Fruit fly (Drosophila melanogaster): ENCODE measurements around the gene Gnpnat.

Gnpnat gene

DNA sequence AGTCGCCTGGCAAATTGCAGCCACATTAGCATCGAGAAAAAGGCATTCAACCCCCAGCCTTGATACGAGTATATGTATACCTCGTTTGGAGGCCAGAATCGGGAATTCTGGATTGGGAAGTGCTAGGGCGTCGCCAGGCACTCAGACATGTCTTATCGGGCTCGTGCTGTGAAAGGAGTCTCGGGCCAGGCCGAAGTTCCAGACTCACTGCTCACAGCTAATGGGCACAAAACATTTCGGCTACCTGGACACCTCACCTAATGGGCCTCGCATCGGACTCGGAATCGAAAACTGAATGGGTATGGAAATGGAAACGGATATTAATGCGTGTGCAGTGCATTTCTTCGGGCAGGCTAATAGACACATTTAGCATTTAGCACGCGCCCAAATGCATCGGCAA is 32.9 kb downstream of the Gnpnat start (continued):
- TF ChIP-seq fd3F (GFP tag; optimal IDR thresholded peaks at IDR 0.05) (no peak), ssp (GFP tag; IDR thresholded peaks at IDR 0.05) (no peak), cato (GFP tag; optimal IDR thresholded peaks at IDR 0.05; ENCODE audit: borderline replicate concordance) (no peak), Sox100B (GFP tag; optimal IDR thresholded peaks at IDR 0.05) (no peak), Hand (GFP tag; optimal IDR thresholded peaks at IDR 0.05) (no peak), Dfd (GFP tag; optimal IDR thresholded peaks at IDR 0.05) (no peak), z (GFP tag; IDR thresholded peaks at IDR 0.05) (peak; percentile 48; the same call in 2 of the 3 replicates), rib (GFP tag; IDR thresholded peaks at IDR 0.05) (0 out of 2 replicates have a peak, but pooled peaks have one; percentile 16), CG6175 (GFP tag; IDR thresholded peaks at IDR 0.05) (no peak), CG15011 (GFP tag; optimal IDR thresholded peaks at IDR 0.05) (no peak), prd (optimal IDR thresholded peaks at IDR 0.05) (no peak), prd (GFP tag; IDR thresholded peaks at IDR 0.05) (0 out of 3 replicates have a peak, but pooled peaks have one; percentile 13), CG4707 (GFP tag; optimal IDR thresholded peaks at IDR 0.05) (no peak)

DNA sequence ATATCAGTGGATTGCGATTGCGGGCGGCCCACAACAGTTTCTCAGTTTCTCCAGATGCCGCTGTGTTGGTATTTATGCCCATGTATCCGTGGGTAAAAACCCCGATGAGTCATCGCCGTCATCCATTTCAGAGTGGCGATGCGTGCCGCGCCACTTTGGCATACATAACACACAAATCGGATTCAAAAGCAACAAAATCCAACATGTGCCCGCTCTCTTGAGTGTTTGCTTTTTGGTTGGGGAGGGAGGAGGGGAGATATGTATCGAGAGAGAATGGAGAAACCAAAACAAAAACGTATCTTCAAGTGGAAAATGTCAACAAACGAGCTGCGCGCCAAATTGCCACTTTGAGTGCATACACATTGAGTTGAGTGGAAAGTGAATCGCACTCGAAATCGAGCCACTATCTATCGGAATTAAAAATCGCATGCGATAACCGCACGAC is 33.6 kb downstream of the Gnpnat start:
- TF ChIP-seq CG11085 (GFP tag; IDR thresholded peaks at IDR 0.05), result no peak
- no peak for TF ChIP-seq CG16815 (GFP tag; optimal IDR thresholded peaks at IDR 0.05)
- TF ChIP-seq cwo (GFP tag; optimal IDR thresholded peaks at IDR 0.05), result peak; percentile 21
- peak in 1 of 2 experiments; percentile 65 for TF ChIP-seq insv (GFP tag; optimal IDR thresholded peaks at IDR 0.05)
- no peak for TF ChIP-seq Sry-β (GFP tag; optimal IDR thresholded peaks at IDR 0.05)
- TF ChIP-seq chinmo (GFP tag; IDR thresholded peaks at IDR 0.05; ENCODE audit: partially characterized antibody), result peak; percentile 99
- TF ChIP-seq CrebB (tag; optimal IDR thresholded peaks at IDR 0.05), result peak; percentile 53
- peak; percentile 65 for TF ChIP-seq Hand (GFP tag; optimal IDR thresholded peaks at IDR 0.05)
- peak; percentile 69 for TF ChIP-seq CG13894 (tag; optimal IDR thresholded peaks at IDR 0.05)
- 0 out of 2 replicates have a peak, but pooled peaks have one; percentile 12 for TF ChIP-seq CG17328 (GFP tag; IDR thresholded peaks at IDR 0.05)
- no peak for TF ChIP-seq CG11398 (GFP tag; optimal IDR thresholded peaks at IDR 0.05)
- TF ChIP-seq CG15479 (GFP tag; optimal IDR thresholded peaks at IDR 0.05), result peak; percentile 65
- no peak for TF ChIP-seq Rx (GFP tag; IDR thresholded peaks at IDR 0.05)
- peak; percentile 74 for TF ChIP-seq nerfin-1 (tag; optimal IDR thresholded peaks at IDR 0.05)
- peak; percentile 69 for TF ChIP-seq Med (GFP tag)
- no peak for TF ChIP-seq pan (optimal IDR thresholded peaks at IDR 0.05)
- TF ChIP-seq pan (GFP tag; optimal IDR thresholded peaks at IDR 0.05 in 1 of 2, IDR thresholded peaks at IDR 0.05 in 1 of 2), result no peak
- TF ChIP-seq gce (GFP tag; IDR thresholded peaks at IDR 0.05), result 0 out of 3 replicates have a peak, but pooled peaks have one; percentile 38
- TF ChIP-seq Opbp (GFP tag; IDR thresholded peaks at IDR 0.05; ENCODE audit: partially characterized antibody), result 0 out of 3 replicates have a peak, but pooled peaks have one; percentile 13
- TF ChIP-seq unc-4 (GFP tag; IDR thresholded peaks at IDR 0.05; ENCODE audit: partially characterized antibody), result peak; percentile 30; the same call in 1 of the 2 replicates
- peak; percentile 48 for TF ChIP-seq Hmr (GFP tag; optimal IDR thresholded peaks at IDR 0.05)
- no peak for TF ChIP-seq Usf (GFP tag; optimal IDR thresholded peaks at IDR 0.05)
- no peak for TF ChIP-seq wor (GFP tag; IDR thresholded peaks at IDR 0.05)
- peak; percentile 24 for TF ChIP-seq B-H2 (GFP tag; optimal IDR thresholded peaks at IDR 0.05)
- TF ChIP-seq pb (GFP tag; optimal IDR thresholded peaks at IDR 0.05), result no peak
- peak; percentile 99 for TF ChIP-seq kay (GFP tag; optimal IDR thresholded peaks at IDR 0.05)
- TF ChIP-seq CG5953 (GFP tag; IDR thresholded peaks at IDR 0.05), result 0 out of 2 replicates have a peak, but pooled peaks have one; percentile 38
- TF ChIP-seq disco-r (GFP tag; optimal IDR thresholded peaks at IDR 0.05), result peak; percentile 44
- TF ChIP-seq Nf-YC (tag; optimal IDR thresholded peaks at IDR 0.05), result peak; percentile 6
- TF ChIP-seq CG17385 (GFP tag; optimal IDR thresholded peaks at IDR 0.05), result no peak
- TF ChIP-seq lab (GFP tag; optimal IDR thresholded peaks at IDR 0.05), result peak; percentile 17
- TF ChIP-seq BtbVII (GFP tag; optimal IDR thresholded peaks at IDR 0.05), result peak; percentile 6
- TF ChIP-seq salm (tag; optimal IDR thresholded peaks at IDR 0.05), result peak; percentile 16
- TF ChIP-seq chm (GFP tag; IDR thresholded peaks at IDR 0.05), result peak; percentile 51; the same call in 1 of the 2 replicates
- TF ChIP-seq Hey (tag; optimal IDR thresholded peaks at IDR 0.05), result peak; percentile 16
- peak in 1 of 2 experiments; percentile 4 for TF ChIP-seq Hr51 (GFP tag; optimal IDR thresholded peaks at IDR 0.05)
- no peak for TF ChIP-seq Spps (tag; optimal IDR thresholded peaks at IDR 0.05)
